Worm (Caenorhabditis elegans): ENCODE measurements around the gene fbxa-73.
A peak's percentile ranks its signal among the peaks of the same experiment; 100 is the strongest.

Gene fbxa-73

ce11 chrIII:2233399-2233798, 19.9 kb upstream of the fbxa-73 start:
- no peak for TF ChIP-seq hlh-26 (GFP tag; conservative IDR thresholded peaks at IDR 0.05)

ce11 chrIII:2234192-2234934, 18.9 kb upstream of the fbxa-73 start, which contains the start of gene C39B5.2:
Gene C39B5.2 (plus strand): TSS chrIII:2234884.
- TF ChIP-seq atf-7 (tag; optimal IDR thresholded peaks at IDR 0.05) (peak; percentile 28), F55B11.4 (tag; optimal IDR thresholded peaks at IDR 0.05; ENCODE audit: borderline replicate concordance, insufficient read depth) (no peak), B0336.3 (GFP tag; IDR thresholded peaks at IDR 0.05) (no peak)

ce11 chrIII:2239587-2240144, 13.6 kb upstream of the fbxa-73 start, which contains the start of gene C39B5.10:
Gene C39B5.10 (minus strand): TSS chrIII:2239637.
- no peak for TF ChIP-seq attf-6 (GFP tag; IDR thresholded peaks at IDR 0.05)
- no peak for TF ChIP-seq snpc-1.3 (tag; optimal IDR thresholded peaks at IDR 0.05; ENCODE audit: insufficient read depth)
- TF ChIP-seq F57A8.1 (GFP tag; optimal IDR thresholded peaks at IDR 0.05): no peak
- no peak for TF ChIP-seq pbrm-1 (GFP tag; IDR thresholded peaks at IDR 0.05)
- TF ChIP-seq unc-130 (GFP tag; optimal IDR thresholded peaks at IDR 0.05): no peak
- TF ChIP-seq madf-10 (tag; optimal IDR thresholded peaks at IDR 0.05): no peak
- no peak for TF ChIP-seq ztf-25 (GFP tag; IDR thresholded peaks at IDR 0.05)
- no peak for TF ChIP-seq F55B11.4 (tag; optimal IDR thresholded peaks at IDR 0.05; ENCODE audit: borderline replicate concordance, insufficient read depth)
- no peak for TF ChIP-seq egl-44 (GFP tag; IDR thresholded peaks at IDR 0.05)
- no peak for TF ChIP-seq hlh-12 (tag; optimal IDR thresholded peaks at IDR 0.05)
- TF ChIP-seq nhr-179 (tag; optimal IDR thresholded peaks at IDR 0.05): no peak
- no peak for TF ChIP-seq tbp1 (GFP tag; optimal IDR thresholded peaks at IDR 0.05)
- TF ChIP-seq ccch-3 (GFP tag; optimal IDR thresholded peaks at IDR 0.05): no peak
- no peak for TF ChIP-seq F39B2.1 (GFP tag; IDR thresholded peaks at IDR 0.05)
- no peak for TF ChIP-seq cebp-2 (GFP tag; IDR thresholded peaks at IDR 0.05)
- no peak for TF ChIP-seq mel-28 (tag; optimal IDR thresholded peaks at IDR 0.05; ENCODE audit: borderline replicate concordance)
- TF ChIP-seq snpc-4 (GFP tag; optimal IDR thresholded peaks at IDR 0.05): no peak
- TF ChIP-seq snpc-4 (tag; optimal IDR thresholded peaks at IDR 0.05): no peak
- no peak for TF ChIP-seq mcd-1 (GFP tag; IDR thresholded peaks at IDR 0.05)

ce11 chrIII:2240471-2240870, 12.8 kb upstream of the fbxa-73 start, which contains the start of gene srz-56:
Gene srz-56 (plus strand): TSS chrIII:2240771.
- TF ChIP-seq nfyb-1 (GFP tag; IDR thresholded peaks at IDR 0.05) (no peak), mes-4 (tag; optimal IDR thresholded peaks at IDR 0.05) (no peak), unc-62 (GFP tag; optimal IDR thresholded peaks at IDR 0.05) (no peak), pha-4 (tag; optimal IDR thresholded peaks at IDR 0.05) (no peak), snpc-1.3 (tag; optimal IDR thresholded peaks at IDR 0.05; ENCODE audit: insufficient read depth) (no peak), ceh-58 (GFP tag; IDR thresholded peaks at IDR 0.05) (no peak), egrh-3 (GFP tag; IDR thresholded peaks at IDR 0.05) (no peak), hlh-26 (GFP tag; conservative IDR thresholded peaks at IDR 0.05) (no peak), F39B2.1 (GFP tag; IDR thresholded peaks at IDR 0.05) (no peak), zim-3 (tag; optimal IDR thresholded peaks at IDR 0.05) (no peak), ekl-4 (GFP tag; IDR thresholded peaks at IDR 0.05) (no peak), D2030.7 (GFP tag; IDR thresholded peaks at IDR 0.05) (no peak), gei-17 (GFP tag; optimal IDR thresholded peaks at IDR 0.05) (no peak), mel-28 (tag; optimal IDR thresholded peaks at IDR 0.05; ENCODE audit: borderline replicate concordance) (no peak), ets-4 (GFP tag; optimal IDR thresholded peaks at IDR 0.05) (no peak), K11D2.4 (GFP tag; IDR thresholded peaks at IDR 0.05) (no peak), lin-54 (GFP tag; optimal IDR thresholded peaks at IDR 0.05) (no peak), akir-1 (GFP tag; optimal IDR thresholded peaks at IDR 0.05) (no peak)
